Worm (Caenorhabditis elegans) whole organism, L4 larva: Measurements from ENCODE around the gene rpa-1.

Source experiments
- F37D6.2 ChIP-seq: sonication (generic microtip); optimal IDR thresholded peaks from 2 replicates; lab custom pipeline; 2016; ENCODE audit warnings: mild to moderate bottlenecking, missing genetic modification characterization, missing compliant biosample characterization
- ceh-82 ChIP-seq: sonication (generic microtip); optimal IDR thresholded peaks from 2 replicates; lab custom pipeline; 2017; ENCODE audit warnings: missing biosample characterization, missing genetic modification characterization
- fos-1 ChIP-seq: fragments of 150-350 bp; optimal IDR thresholded peaks from 2 replicates; lab custom pipeline; 2014; ENCODE audit warnings: missing biosample characterization, missing genetic modification characterization
- nhr-237 ChIP-seq: sonication (generic microtip); optimal IDR thresholded peaks from 2 replicates; lab custom pipeline; 2017; ENCODE audit warnings: missing biosample characterization, missing genetic modification characterization
- pha-4 ChIP-seq, 2 experiments: fragments of 150-350 bp in 1 of 2; fragments of 200-800 bp in 1 of 2; sonication (Bioruptor generic) in 1 of 2; IDR thresholded peaks in 1 of 2; optimal IDR thresholded peaks in 1 of 2; 2 replicates each; pipeline versions ENCODE4 v1.3.6 to Lab custom; 2014 to 2022; ENCODE audit warnings: missing genetic modification characterization in 2 of 2, missing genetic modification reagents in 2 of 2, missing biosample characterization in 1 of 2, missing compliant biosample characterization in 1 of 2
- sdz-12 ChIP-seq: fragments of 200-800 bp; sonication (Bioruptor generic); optimal IDR thresholded peaks from 2 replicates; lab custom pipeline; 2018; ENCODE audit warnings: mild to moderate bottlenecking, missing genetic modification characterization, missing compliant biosample characterization

DNA sequence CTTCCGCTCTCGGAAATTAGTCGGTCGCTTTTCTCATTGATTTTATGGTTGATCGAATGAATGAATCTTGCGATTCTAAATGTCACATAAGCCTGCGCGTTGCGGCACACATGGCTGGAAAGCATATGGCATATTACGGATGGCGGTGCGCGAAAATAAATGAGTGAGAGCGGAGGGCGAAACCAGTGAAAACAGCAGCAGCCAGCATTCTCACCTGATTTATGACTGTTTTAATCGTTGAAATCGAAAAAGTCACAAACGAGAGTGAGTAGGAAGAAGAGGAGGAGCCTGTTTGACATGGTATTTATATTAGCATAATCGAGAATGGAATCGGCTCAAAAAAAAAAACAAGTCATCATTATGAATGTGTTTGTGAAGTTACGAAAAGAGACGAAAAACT, 40.1 kb upstream of the rpa-1 start:
- TF ChIP-seq nhr-237 (tag; lab: Kevin White, UChicago) (no peak), pha-4 (GFP tag; IDR thresholded peaks at IDR 0.05; lab: Robert Waterston, UW) (no peak), pha-4 (tag; optimal IDR thresholded peaks at IDR 0.05; lab: Kevin White, UChicago) (no peak), ceh-82 (tag; lab: Kevin White, UChicago) (no peak), fos-1 (tag; lab: Kevin White, UChicago) (no peak), F37D6.2 (no peak), sdz-12 (GFP tag; lab: Kevin White, UChicago) (no peak)
